Fruit fly (Drosophila melanogaster): ENCODE measurements around the gene CG11911.
A peak's percentile ranks its signal among the peaks of the same experiment; 100 is the strongest.

The CG11911 gene

DNA sequence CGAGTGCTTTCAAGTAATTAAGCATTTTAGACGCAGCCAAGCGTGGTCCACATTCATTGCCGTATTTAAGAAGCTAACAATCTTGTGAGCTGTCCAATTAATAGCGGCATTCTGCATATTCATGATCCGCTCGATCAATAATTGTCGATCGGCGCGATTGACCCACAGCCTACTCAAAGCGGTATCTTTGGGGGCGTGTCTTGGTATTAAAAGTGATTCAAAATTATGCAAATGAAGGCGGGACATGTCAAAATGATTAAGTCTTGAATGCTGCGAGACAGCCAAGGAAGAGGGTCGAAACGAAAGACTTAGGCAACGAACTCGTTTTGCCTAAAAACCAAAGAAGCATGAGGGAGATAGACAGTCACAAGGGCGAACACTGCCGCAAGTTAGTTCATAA lies 45.8 kb upstream of the CG11911 start:
- TF ChIP-seq esn (GFP tag; optimal IDR thresholded peaks at IDR 0.05) = no peak
- TF ChIP-seq Hr39 (GFP tag; optimal IDR thresholded peaks at IDR 0.05) = no peak
- no peak for TF ChIP-seq pdm3 (GFP tag; optimal IDR thresholded peaks at IDR 0.05)
- TF ChIP-seq CG6808 (GFP tag; optimal IDR thresholded peaks at IDR 0.05) = no peak
- TF ChIP-seq CG16779 (tag; optimal IDR thresholded peaks at IDR 0.05) = no peak
- no peak for TF ChIP-seq Hr4 (GFP tag; optimal IDR thresholded peaks at IDR 0.05)
- TF ChIP-seq svp (GFP tag) = no peak
- TF ChIP-seq OdsH (GFP tag; optimal IDR thresholded peaks at IDR 0.05) = no peak
- TF ChIP-seq Ets96B (tag; optimal IDR thresholded peaks at IDR 0.05) = no peak
- TF ChIP-seq CG10669 (GFP tag; optimal IDR thresholded peaks at IDR 0.05) = no peak
- TF ChIP-seq dsx (GFP tag; optimal IDR thresholded peaks at IDR 0.05; ENCODE audit: poor library complexity, severe bottlenecking) = no peak
- no peak for TF ChIP-seq CG3032 (tag; optimal IDR thresholded peaks at IDR 0.05)

DNA sequence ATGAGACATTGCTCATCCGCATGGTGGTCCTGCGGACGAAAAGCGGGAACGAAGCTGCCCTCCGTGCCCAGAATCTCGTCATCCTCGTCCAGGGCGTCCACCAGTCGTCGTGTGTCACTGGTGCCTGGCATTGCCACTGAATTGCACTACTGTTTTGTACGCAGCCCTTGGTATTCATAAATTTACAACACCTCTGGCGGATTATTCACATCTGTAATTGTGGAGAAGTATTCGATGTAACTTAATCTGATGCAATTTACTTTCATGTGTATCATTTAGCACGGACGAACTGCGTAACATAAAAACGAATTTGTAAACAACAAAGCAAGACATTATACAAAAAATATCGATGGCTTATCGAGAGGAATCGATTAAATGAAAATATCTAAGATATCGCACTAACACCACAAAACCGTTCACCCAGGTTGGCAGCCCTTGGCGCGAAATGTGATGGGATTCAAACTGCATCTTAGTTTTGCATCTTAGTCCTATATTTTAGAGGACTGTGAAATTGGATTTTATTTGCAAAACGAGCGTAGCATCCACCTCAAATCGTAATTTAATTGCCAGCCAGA lies 36.6 kb upstream of the CG11911 start, which contains the start of gene Ent1:
Gene Ent1, minus strand, starts transcription at position 319 of the 575 bp plus-strand sequence.
- no peak for TF ChIP-seq fd59A (GFP tag; optimal IDR thresholded peaks at IDR 0.05)
- no peak for TF ChIP-seq Hr39 (GFP tag; optimal IDR thresholded peaks at IDR 0.05)
- peak; percentile 74 for TF ChIP-seq Sox14 (GFP tag; optimal IDR thresholded peaks at IDR 0.05)
- TF ChIP-seq svp (GFP tag) = peak; percentile 59
- TF ChIP-seq Eip78C (GFP tag) = peak; percentile 13
- peak; percentile 7 for TF ChIP-seq vri (GFP tag; optimal IDR thresholded peaks at IDR 0.05)
- peak; percentile 52 for TF ChIP-seq fkh (GFP tag; optimal IDR thresholded peaks at IDR 0.05)
- peak; percentile 48 for TF ChIP-seq dsx (GFP tag; optimal IDR thresholded peaks at IDR 0.05; ENCODE audit: poor library complexity, severe bottlenecking)

DNA sequence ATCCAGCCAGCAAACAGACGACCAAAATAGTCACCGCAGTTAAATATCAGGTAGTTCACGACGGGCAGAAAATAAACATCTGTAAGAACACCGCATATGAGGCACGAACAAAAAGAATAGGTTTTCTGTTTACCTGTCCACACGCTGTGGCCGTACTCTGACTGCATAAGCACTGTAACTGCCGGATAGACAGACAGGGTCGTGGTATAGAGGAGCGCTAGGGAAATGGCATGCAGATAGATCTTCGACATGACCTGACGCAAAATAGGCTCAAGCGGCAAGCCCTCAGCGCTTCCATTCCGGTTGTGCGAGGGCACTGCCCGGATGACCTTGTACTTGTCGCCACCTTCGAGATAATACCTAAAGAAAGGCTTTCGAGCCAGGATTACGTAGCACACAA lies 35.2 kb upstream of the CG11911 start:
- TF ChIP-seq vri (GFP tag; optimal IDR thresholded peaks at IDR 0.05) = no peak
- TF ChIP-seq spab (GFP tag; optimal IDR thresholded peaks at IDR 0.05) = no peak

DNA sequence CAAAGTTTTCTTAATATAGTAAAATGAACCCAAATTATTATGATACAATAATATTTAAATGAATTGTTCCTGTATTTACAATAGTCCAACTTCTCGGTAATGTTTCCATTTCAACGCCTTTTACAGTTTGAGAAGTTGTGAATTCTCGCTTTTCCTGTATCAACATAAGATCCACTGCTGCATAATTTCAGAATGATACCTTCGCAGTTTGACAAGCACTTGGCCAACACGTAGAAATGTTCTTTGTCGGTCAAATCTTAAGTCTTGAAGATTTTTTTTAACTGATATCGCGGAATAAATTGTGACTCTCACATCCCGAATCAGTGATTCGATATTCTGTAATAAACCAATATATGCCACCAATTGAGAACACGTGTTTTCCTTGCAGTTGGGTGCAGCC lies 26.6 kb upstream of the CG11911 start:
- no peak for TF ChIP-seq CG6854 (GFP tag; optimal IDR thresholded peaks at IDR 0.05)
- no peak for TF ChIP-seq pdm3 (GFP tag; optimal IDR thresholded peaks at IDR 0.05)
- no peak for TF ChIP-seq svp (GFP tag)
- TF ChIP-seq CG7368 (GFP tag; optimal IDR thresholded peaks at IDR 0.05) = no peak
- TF ChIP-seq Sox14 (GFP tag; optimal IDR thresholded peaks at IDR 0.05) = no peak
- TF ChIP-seq CG34406 (GFP tag; optimal IDR thresholded peaks at IDR 0.05) = no peak
- TF ChIP-seq acj6 (GFP tag; optimal IDR thresholded peaks at IDR 0.05) = no peak
- TF ChIP-seq Ets96B (tag; optimal IDR thresholded peaks at IDR 0.05) = no peak
- no peak for TF ChIP-seq spab (GFP tag; optimal IDR thresholded peaks at IDR 0.05)
- TF ChIP-seq CG16779 (tag; optimal IDR thresholded peaks at IDR 0.05) = no peak
- TF ChIP-seq CG8119 (GFP tag; IDR thresholded peaks at IDR 0.05) = no peak
- TF ChIP-seq Eip75B (GFP tag; optimal IDR thresholded peaks at IDR 0.05) = no peak
- no peak for TF ChIP-seq CG6163 (GFP tag; IDR thresholded peaks at IDR 0.05)
- TF ChIP-seq lz (GFP tag; optimal IDR thresholded peaks at IDR 0.05) = no peak

DNA sequence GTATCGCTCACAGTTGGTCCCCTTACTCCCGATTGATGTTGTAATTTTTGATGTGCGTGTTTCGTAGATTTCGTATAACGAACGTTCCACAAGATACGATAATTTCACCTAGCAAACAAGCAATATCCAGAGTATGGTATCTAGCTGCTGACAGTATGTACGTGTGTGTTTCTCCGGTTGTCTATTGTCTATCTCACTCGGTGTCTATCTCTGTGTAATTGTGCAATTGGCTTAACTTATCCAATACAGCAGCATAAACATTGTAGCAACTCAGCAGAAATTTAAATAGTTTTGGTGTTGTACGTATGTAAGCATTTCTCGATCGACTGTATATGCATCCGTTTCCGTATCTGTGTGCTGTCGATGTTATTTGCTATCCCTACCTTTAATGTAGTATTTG lies 25.7 kb upstream of the CG11911 start:
- no peak for TF ChIP-seq Hr4 (GFP tag; optimal IDR thresholded peaks at IDR 0.05)
- no peak for TF ChIP-seq Sox15 (GFP tag; optimal IDR thresholded peaks at IDR 0.05)
- no peak for TF ChIP-seq eg (GFP tag; IDR thresholded peaks at IDR 0.05)
- TF ChIP-seq Eip78C (GFP tag) = no peak
- no peak for TF ChIP-seq topi (GFP tag; optimal IDR thresholded peaks at IDR 0.05)
- no peak for TF ChIP-seq OdsH (GFP tag; optimal IDR thresholded peaks at IDR 0.05)
- no peak for TF ChIP-seq CG8632 (GFP tag; optimal IDR thresholded peaks at IDR 0.05)
- no peak for TF ChIP-seq CG6854 (GFP tag; optimal IDR thresholded peaks at IDR 0.05)
- no peak for TF ChIP-seq fkh (GFP tag; optimal IDR thresholded peaks at IDR 0.05)
- no peak for TF ChIP-seq CG34406 (GFP tag; optimal IDR thresholded peaks at IDR 0.05)
- TF ChIP-seq net (GFP tag; optimal IDR thresholded peaks at IDR 0.05) = no peak
- TF ChIP-seq dac (GFP tag; optimal IDR thresholded peaks at IDR 0.05) = no peak
- no peak for TF ChIP-seq acj6 (GFP tag; optimal IDR thresholded peaks at IDR 0.05)
- no peak for TF ChIP-seq esn (GFP tag; optimal IDR thresholded peaks at IDR 0.05)
